Worm (Caenorhabditis elegans) whole organism, late embryonic: Measurements from ENCODE around the gene C42D4.13.

ENCODE experiments used
- C08G9.2 ChIP-seq: sonication (generic microtip); optimal IDR thresholded peaks from 2 replicates; lab custom pipeline; 2016; ENCODE audit warnings: mild to moderate bottlenecking, missing genetic modification characterization, moderate library complexity, missing compliant biosample characterization
- C38D4.7 ChIP-seq: fragments of 200-800 bp; sonication (Bioruptor generic); optimal IDR thresholded peaks from 2 replicates; lab custom pipeline; 2018; ENCODE audit warnings: mild to moderate bottlenecking, missing genetic modification characterization, moderate library complexity, missing compliant biosample characterization
- F13H6.1 ChIP-seq: sonication (generic microtip); optimal IDR thresholded peaks from 2 replicates; lab custom pipeline; 2016; ENCODE audit warnings: missing genetic modification characterization, missing compliant biosample characterization
- K02D7.2 ChIP-seq: sonication (generic microtip); optimal IDR thresholded peaks from 2 replicates; lab custom pipeline; 2017; ENCODE audit warnings: mild to moderate bottlenecking, missing genetic modification characterization, missing compliant biosample characterization
- ceh-18 ChIP-seq: sonication (generic microtip); optimal IDR thresholded peaks from 2 replicates; lab custom pipeline; 2016; ENCODE audit warnings: missing genetic modification characterization, missing compliant biosample characterization
- ets-4 ChIP-seq: sonication (generic microtip); optimal IDR thresholded peaks from 2 replicates; lab custom pipeline; 2016; ENCODE audit warnings: missing genetic modification characterization, missing compliant biosample characterization
- fkh-10 ChIP-seq: fragments of 150-350 bp; optimal IDR thresholded peaks from 2 replicates; lab custom pipeline; 2014; ENCODE audit warnings: missing biosample characterization, missing genetic modification reagents, missing genetic modification characterization
- fkh-6 ChIP-seq: sonication (generic microtip); optimal IDR thresholded peaks from 2 replicates; lab custom pipeline; 2016; ENCODE audit warnings: missing genetic modification characterization, missing compliant biosample characterization
- lim-6 ChIP-seq: sonication (generic microtip); optimal IDR thresholded peaks from 2 replicates; lab custom pipeline; 2016; ENCODE audit warnings: missing genetic modification characterization, missing compliant biosample characterization
- pha-4 ChIP-seq: fragments of 150-350 bp; optimal IDR thresholded peaks from 2 replicates; lab custom pipeline; 2018; ENCODE audit warnings: missing biosample characterization, missing genetic modification reagents, missing genetic modification characterization

DNA sequence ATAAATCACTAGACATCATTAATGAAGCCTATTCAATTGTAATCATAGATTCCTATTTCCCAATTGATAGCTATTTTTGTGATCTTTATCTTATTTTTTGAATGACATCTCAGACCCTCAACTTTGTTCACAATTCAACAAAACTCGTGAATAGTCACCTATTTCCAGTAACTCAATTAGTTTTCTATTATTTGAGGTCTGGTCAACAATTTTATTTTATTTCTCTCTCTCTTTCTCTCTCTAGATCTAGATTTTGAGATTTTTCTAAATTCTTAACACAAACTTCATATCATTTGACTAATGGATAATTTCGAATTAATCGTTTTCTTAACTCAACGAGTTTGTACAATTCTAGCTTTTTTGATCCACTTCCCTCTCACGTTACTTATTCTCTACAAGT is 14.4 kb downstream of the C42D4.13 start, which contains the start of gene str-1:
- no peak for TF ChIP-seq pha-4
- no peak for TF ChIP-seq K02D7.2 (tag; lab: Kevin White, UChicago)
- TF ChIP-seq lim-6 (tag; lab: Kevin White, UChicago): no peak
- no peak for TF ChIP-seq F13H6.1 (tag; lab: Kevin White, UChicago)
- TF ChIP-seq C08G9.2: no peak
- no peak for TF ChIP-seq ceh-18 (tag; lab: Kevin White, UChicago)
- no peak for TF ChIP-seq C38D4.7 (GFP tag; lab: Kevin White, UChicago)
- TF ChIP-seq ets-4 (tag; lab: Kevin White, UChicago): no peak
- no peak for TF ChIP-seq fkh-10 (GFP tag; lab: Kevin White, UChicago)
- no peak for TF ChIP-seq fkh-6 (tag; lab: Kevin White, UChicago)
